Fruit fly (Drosophila melanogaster) whole organism, prepupa: ENCODE measurements around the gene CG45064.

Experiments
- CG11762 ChIP-seq: fragments of 200-800 bp; sonication (Bioruptor generic); optimal IDR thresholded peaks from 3 replicates; lab custom pipeline; 2016; ENCODE audit warnings: missing biosample characterization, missing genetic modification characterization; ENCODE audit not compliant: insufficient read depth
- CG15336 ChIP-seq: fragments of 200-800 bp; sonication (Bioruptor generic); IDR thresholded peaks from 2 replicates; pipeline ENCODE4 v1.3.6; 2022; ENCODE audit warnings: missing biosample characterization, missing genetic modification characterization
- CG3032 ChIP-seq: fragments of 200-800 bp; optimal IDR thresholded peaks from 2 replicates; lab custom pipeline; 2019; ENCODE audit warnings: missing biosample characterization, mild to moderate bottlenecking, missing genetic modification characterization, moderate library complexity
- CG34406 ChIP-seq: fragments of 200-800 bp; sonication (Bioruptor generic); optimal IDR thresholded peaks from 3 replicates; lab custom pipeline; 2016; ENCODE audit warnings: missing biosample characterization, missing genetic modification characterization
- CG8319 ChIP-seq: fragments of 200-800 bp; sonication (Bioruptor generic); optimal IDR thresholded peaks from 3 replicates; lab custom pipeline; 2016; ENCODE audit warnings: missing biosample characterization, missing genetic modification characterization
- CG8632 ChIP-seq: fragments of 200-800 bp; sonication (Bioruptor generic); optimal IDR thresholded peaks from 3 replicates; lab custom pipeline; 2016; ENCODE audit warnings: missing biosample characterization, missing genetic modification characterization
- Eip75B ChIP-seq: fragments of 200-800 bp; sonication (Bioruptor generic); optimal IDR thresholded peaks from 3 replicates; lab custom pipeline; 2016; ENCODE audit warnings: missing biosample characterization, missing genetic modification characterization
- Gug ChIP-seq: fragments of 200-800 bp; sonication (Bioruptor generic); IDR thresholded peaks from 2 replicates; pipeline ENCODE4 v1.3.6; 2022; ENCODE audit warnings: missing biosample characterization, missing genetic modification characterization
- Hr38 ChIP-seq: sonication (Bioruptor generic); optimal IDR thresholded peaks from 2 replicates; lab custom pipeline; 2016; ENCODE audit warnings: missing biosample characterization, missing genetic modification characterization
- Lpt ChIP-seq: fragments of 200-800 bp; sonication (Bioruptor generic); optimal IDR thresholded peaks from 3 replicates; lab custom pipeline; 2016; ENCODE audit warnings: missing biosample characterization, missing genetic modification characterization
- dsx ChIP-seq: fragments of 200-800 bp; optimal IDR thresholded peaks from 3 replicates; lab custom pipeline; 2019; ENCODE audit warnings: missing biosample characterization, mild to moderate bottlenecking, missing genetic modification characterization, moderate library complexity; ENCODE audit not compliant: poor library complexity, severe bottlenecking
- esn ChIP-seq: fragments of 200-800 bp; sonication (Bioruptor generic); optimal IDR thresholded peaks from 2 replicates; lab custom pipeline; 2016; ENCODE audit warnings: missing biosample characterization, mild to moderate bottlenecking, missing genetic modification characterization, moderate library complexity
- svp ChIP-seq: fragments of 200-800 bp; sonication (Bioruptor generic); peaks from one replicate; lab custom pipeline; 2016; ENCODE audit warnings: missing biosample characterization, missing genetic modification characterization

- TF ChIP-seq Gug (GFP tag; lab: Robert Waterston, UW) (no peak), CG3032 (no peak), svp (GFP tag; lab: Kevin White, UChicago) (no peak), CG11762 (GFP tag; lab: Kevin White, UChicago) (no peak), esn (GFP tag; lab: Kevin White, UChicago) (no peak), CG15336 (GFP tag; lab: Robert Waterston, UW) (no peak; the same call in 1 of the 2 replicates), dsx (no peak), CG8632 (no peak), CG8319 (GFP tag; lab: Kevin White, UChicago) (no peak), Hr38 (GFP tag; lab: Kevin White, UChicago) (no peak), CG34406 (GFP tag; lab: Kevin White, UChicago) (no peak), Lpt (GFP tag; lab: Kevin White, UChicago) (peak; percentile 4), Eip75B (no peak)
Measured at dm6 chrX:14868414-14868813, 14.0 kb downstream of the CG45064 start.
